Fruit fly (Drosophila melanogaster) whole organism, embryonic: ENCODE measurements around the gene kirre.

Experiments used
- Abd-B ChIP-seq: fragments of 200-800 bp; sonication (Bioruptor generic); optimal IDR thresholded peaks from 2 replicates; lab custom pipeline; 2018; ENCODE audit warnings: missing biosample characterization, mild to moderate bottlenecking, missing genetic modification characterization, moderate library complexity
- Ada2b ChIP-seq: fragments of 200-800 bp; sonication (Bioruptor generic); IDR thresholded peaks from 2 replicates; pipeline ENCODE4 v1.3.6; 2022; ENCODE audit warnings: missing biosample characterization, missing genetic modification characterization
- Atf-2 ChIP-seq: fragments of 200-800 bp; sonication (Bioruptor generic); optimal IDR thresholded peaks from 2 replicates; lab custom pipeline; 2016; ENCODE audit warnings: missing biosample characterization, missing genetic modification characterization
- Bdp1 ChIP-seq: fragments of 200-800 bp; sonication (Bioruptor generic); optimal IDR thresholded peaks from 3 replicates; lab custom pipeline; 2016; ENCODE audit warnings: missing biosample characterization, missing genetic modification characterization
- Bteb2 ChIP-seq: fragments of 200-800 bp; sonication (Bioruptor generic); optimal IDR thresholded peaks from 2 replicates; lab custom pipeline; 2016; ENCODE audit warnings: missing biosample characterization, missing genetic modification characterization
- CG10565 ChIP-seq: fragments of 200-800 bp; sonication (Bioruptor generic); optimal IDR thresholded peaks from 3 replicates; lab custom pipeline; 2016; ENCODE audit warnings: missing biosample characterization, mild to moderate bottlenecking, missing genetic modification characterization
- CG10979 ChIP-seq: fragments of 200-800 bp; sonication (Bioruptor generic); optimal IDR thresholded peaks from 2 replicates; lab custom pipeline; 2018; ENCODE audit warnings: missing biosample characterization, mild to moderate bottlenecking, missing genetic modification characterization, moderate library complexity
- CG12236 ChIP-seq: fragments of 200-800 bp; sonication (Bioruptor generic); optimal IDR thresholded peaks from 2 replicates; lab custom pipeline; 2016; ENCODE audit warnings: missing biosample characterization, missing genetic modification characterization
- CG12769 ChIP-seq: fragments of 200-800 bp; sonication (Bioruptor generic); optimal IDR thresholded peaks from 2 replicates; lab custom pipeline; 2019; ENCODE audit warnings: missing biosample characterization, mild to moderate bottlenecking, missing genetic modification characterization, moderate library complexity
- CG13296 ChIP-seq: fragments of 200-800 bp; sonication (Bioruptor generic); optimal IDR thresholded peaks from 3 replicates; lab custom pipeline; 2018; ENCODE audit warnings: missing biosample characterization, mild to moderate bottlenecking, missing genetic modification characterization
- CG13424 ChIP-seq: fragments of 200-800 bp; sonication (Bioruptor generic); optimal IDR thresholded peaks from 2 replicates; lab custom pipeline; 2019; ENCODE audit warnings: missing biosample characterization, mild to moderate bottlenecking, missing genetic modification characterization, moderate library complexity
- CG1529 ChIP-seq: fragments of 200-800 bp; sonication (Bioruptor generic); optimal IDR thresholded peaks from 3 replicates; lab custom pipeline; 2018; ENCODE audit warnings: missing biosample characterization, missing genetic modification characterization
- CG16779 ChIP-seq: fragments of 200-800 bp; sonication (Bioruptor generic); IDR thresholded peaks from 2 replicates; pipeline ENCODE4 v1.3.6; 2022; ENCODE audit warnings: missing biosample characterization, missing genetic modification characterization
- CG2678 ChIP-seq: fragments of 200-800 bp; sonication (Bioruptor generic); optimal IDR thresholded peaks from 3 replicates; lab custom pipeline; 2019; ENCODE audit warnings: missing biosample characterization, mild to moderate bottlenecking, missing genetic modification characterization, moderate library complexity
- CG2712 ChIP-seq: fragments of 200-800 bp; optimal IDR thresholded peaks from 3 replicates; lab custom pipeline; 2019; ENCODE audit warnings: missing biosample characterization, mild to moderate bottlenecking, missing genetic modification characterization, moderate library complexity
- CG30020 ChIP-seq: fragments of 200-800 bp; optimal IDR thresholded peaks from 2 replicates; lab custom pipeline; 2019; ENCODE audit warnings: missing biosample characterization, mild to moderate bottlenecking, missing genetic modification characterization, moderate library complexity
- CG3065 ChIP-seq: fragments of 200-800 bp; sonication (Bioruptor generic); optimal IDR thresholded peaks from 2 replicates; lab custom pipeline; 2016; ENCODE audit warnings: missing biosample characterization, missing genetic modification characterization
- CG31224 ChIP-seq: fragments of 200-800 bp; sonication (Bioruptor generic); IDR thresholded peaks from 2 replicates; pipeline ENCODE4 v1.3.6; 2022; ENCODE audit warnings: missing biosample characterization, missing genetic modification characterization
- CG31388 ChIP-seq: fragments of 200-800 bp; sonication (Bioruptor generic); optimal IDR thresholded peaks from 2 replicates; lab custom pipeline; 2016; ENCODE audit warnings: missing biosample characterization, missing genetic modification characterization
- CG31441 ChIP-seq: fragments of 200-800 bp; sonication (Bioruptor generic); IDR thresholded peaks from 2 replicates; pipeline ENCODE4 v1.3.6; 2022; ENCODE audit warnings: missing biosample characterization, missing genetic modification characterization
- CG34224 ChIP-seq: fragments of 200-800 bp; sonication (Bioruptor generic); IDR thresholded peaks from 3 replicates; pipeline ENCODE4 v1.3.6; 2022; ENCODE audit warnings: missing biosample characterization, missing genetic modification characterization; ENCODE audit not compliant: partially characterized antibody
- CG4730 ChIP-seq: fragments of 200-800 bp; sonication (Bioruptor generic); IDR thresholded peaks from 2 replicates; pipeline ENCODE4 v1.3.6; 2022; ENCODE audit warnings: missing biosample characterization, missing genetic modification characterization
- CG4820 ChIP-seq: fragments of 200-800 bp; sonication (Bioruptor generic); optimal IDR thresholded peaks from 3 replicates; lab custom pipeline; 2016; ENCODE audit warnings: missing biosample characterization, missing genetic modification characterization
- CG8478 ChIP-seq: fragments of >200 bp; optimal IDR thresholded peaks from 2 replicates; lab custom pipeline; 2018
- D19A ChIP-seq: fragments of 200-800 bp; optimal IDR thresholded peaks from 3 replicates; lab custom pipeline; 2019; ENCODE audit warnings: missing biosample characterization, mild to moderate bottlenecking, missing genetic modification characterization, moderate library complexity
- HLH3B ChIP-seq: fragments of 200-800 bp; sonication (Bioruptor generic); IDR thresholded peaks from 2 replicates; pipeline ENCODE4 v1.3.6; 2022; ENCODE audit warnings: missing biosample characterization, missing genetic modification characterization
- Hmx ChIP-seq: fragments of 200-800 bp; sonication (Bioruptor generic); optimal IDR thresholded peaks from 2 replicates; lab custom pipeline; 2016; ENCODE audit warnings: missing biosample characterization, missing genetic modification characterization
- Med ChIP-seq: fragments of 200-800 bp; sonication (Bioruptor generic); peaks from one replicate; lab custom pipeline; 2016; ENCODE audit warnings: missing biosample characterization, missing genetic modification characterization, mild to moderate bottlenecking, inconsistent platforms, moderate library complexity
- NFAT ChIP-seq: fragments of 200-800 bp; sonication (Bioruptor generic); IDR thresholded peaks from 2 replicates; pipeline ENCODE4 v1.3.6; 2022; ENCODE audit warnings: missing biosample characterization, missing genetic modification characterization
- Nf-YA ChIP-seq: fragments of 200-800 bp; sonication (Bioruptor generic); IDR thresholded peaks from 2 replicates; pipeline ENCODE4 v1.3.6; 2022; ENCODE audit warnings: missing biosample characterization, missing genetic modification characterization
- Tbp ChIP-seq: fragments of >200 bp; optimal IDR thresholded peaks from 2 replicates; lab custom pipeline; 2018; ENCODE audit warnings: missing biosample characterization, missing genetic modification characterization
- Xrp1 ChIP-seq: fragments of 200-800 bp; sonication (Bioruptor generic); IDR thresholded peaks from 2 replicates; pipeline ENCODE4 v1.3.6; 2022; ENCODE audit warnings: missing biosample characterization, missing genetic modification characterization
- bigmax ChIP-seq: fragments of 200-800 bp; sonication (Bioruptor generic); optimal IDR thresholded peaks from 2 replicates; lab custom pipeline; 2018; ENCODE audit warnings: missing biosample characterization, mild to moderate bottlenecking, missing genetic modification characterization
- ems ChIP-seq: fragments of 200-800 bp; sonication (Bioruptor generic); optimal IDR thresholded peaks from 3 replicates; lab custom pipeline; 2016; ENCODE audit warnings: missing biosample characterization, missing genetic modification characterization
- fd3F ChIP-seq: fragments of 200-800 bp; sonication (Bioruptor generic); optimal IDR thresholded peaks from 2 replicates; lab custom pipeline; 2018; ENCODE audit warnings: missing biosample characterization, mild to moderate bottlenecking, missing genetic modification characterization, moderate library complexity
- fd64A ChIP-seq: fragments of 200-800 bp; sonication (Bioruptor generic); optimal IDR thresholded peaks from 3 replicates; lab custom pipeline; 2018; ENCODE audit warnings: missing biosample characterization, mild to moderate bottlenecking, missing genetic modification characterization
- gce ChIP-seq: fragments of 200-800 bp; sonication (Bioruptor generic); IDR thresholded peaks from 3 replicates; pipeline ENCODE4 v1.3.6; 2022; ENCODE audit warnings: missing biosample characterization, missing genetic modification characterization
- gfzf ChIP-seq: fragments of 200-800 bp; sonication (Bioruptor generic); optimal IDR thresholded peaks from 2 replicates; lab custom pipeline; 2016; ENCODE audit warnings: missing biosample characterization, mild to moderate bottlenecking, missing genetic modification characterization, moderate library complexity
- ham ChIP-seq: fragments of 200-800 bp; sonication (Bioruptor generic); IDR thresholded peaks from 2 replicates; pipeline ENCODE4 v1.3.6; 2022; ENCODE audit warnings: missing biosample characterization, missing genetic modification characterization
- hbn ChIP-seq: fragments of 200-800 bp; sonication (Bioruptor generic); IDR thresholded peaks from 2 replicates; pipeline ENCODE4 v1.3.6; 2022; ENCODE audit warnings: missing biosample characterization, missing genetic modification characterization; ENCODE audit not compliant: partially characterized antibody
- her ChIP-seq: fragments of 200-800 bp; sonication (Bioruptor generic); optimal IDR thresholded peaks from 2 replicates; lab custom pipeline; 2016; ENCODE audit warnings: missing biosample characterization, missing genetic modification characterization
- insv ChIP-seq, 2 experiments: fragments of 200-800 bp; sonication (Bioruptor generic); optimal IDR thresholded peaks; 3 replicates each; lab custom pipeline; 2016 to 2018; ENCODE audit warnings: missing biosample characterization in 2 of 2, missing genetic modification characterization in 2 of 2
- kah ChIP-seq: fragments of 200-800 bp; sonication (Bioruptor generic); optimal IDR thresholded peaks from 2 replicates; lab custom pipeline; 2018; ENCODE audit warnings: missing biosample characterization, mild to moderate bottlenecking, missing genetic modification characterization
- lov ChIP-seq, 2 experiments: fragments of 200-800 bp in 1 of 2; fragments of >200 bp in 1 of 2; sonication (Bioruptor generic) in 1 of 2; IDR thresholded peaks in 1 of 2; optimal IDR thresholded peaks in 1 of 2; 2 replicates in 1 of 2; 3 replicates in 1 of 2; pipeline versions ENCODE4 v1.3.6 to Lab custom; 2017 to 2022; ENCODE audit warnings: missing biosample characterization in 1 of 2, missing genetic modification characterization in 1 of 2
- luna ChIP-seq: fragments of 200-800 bp; sonication (Bioruptor generic); optimal IDR thresholded peaks from 2 replicates; lab custom pipeline; 2016; ENCODE audit warnings: missing biosample characterization, missing genetic modification characterization
- org-1 ChIP-seq: fragments of 200-800 bp; sonication (Bioruptor generic); optimal IDR thresholded peaks from 2 replicates; lab custom pipeline; 2017; ENCODE audit warnings: missing biosample characterization, missing genetic modification characterization
- otp ChIP-seq: fragments of 200-800 bp; sonication (Bioruptor generic); IDR thresholded peaks from 3 replicates; pipeline ENCODE4, ENCODE4 v1.3.6; 2022; ENCODE audit warnings: missing biosample characterization, missing genetic modification characterization
- pho ChIP-seq: fragments of 200-800 bp; sonication (Bioruptor generic); optimal IDR thresholded peaks from 2 replicates; lab custom pipeline; 2016; ENCODE audit warnings: missing biosample characterization, missing genetic modification characterization
- ranshi ChIP-seq: fragments of 200-800 bp; sonication (Bioruptor generic); IDR thresholded peaks from 2 replicates; pipeline ENCODE4 v1.3.6; 2022; ENCODE audit warnings: missing biosample characterization, missing genetic modification characterization
- salm ChIP-seq: fragments of 200-800 bp; sonication (Bioruptor generic); optimal IDR thresholded peaks from 2 replicates; lab custom pipeline; 2018; ENCODE audit warnings: missing biosample characterization, mild to moderate bottlenecking, missing genetic modification characterization
- sima ChIP-seq: fragments of 200-800 bp; sonication (Bioruptor generic); optimal IDR thresholded peaks from 2 replicates; lab custom pipeline; 2016; ENCODE audit warnings: missing biosample characterization, missing genetic modification characterization
- sisA ChIP-seq: fragments of 200-800 bp; sonication (Bioruptor generic); IDR thresholded peaks from 2 replicates; pipeline ENCODE4 v1.3.6; 2022; ENCODE audit warnings: missing biosample characterization, missing genetic modification characterization

The kirre gene

DNA sequence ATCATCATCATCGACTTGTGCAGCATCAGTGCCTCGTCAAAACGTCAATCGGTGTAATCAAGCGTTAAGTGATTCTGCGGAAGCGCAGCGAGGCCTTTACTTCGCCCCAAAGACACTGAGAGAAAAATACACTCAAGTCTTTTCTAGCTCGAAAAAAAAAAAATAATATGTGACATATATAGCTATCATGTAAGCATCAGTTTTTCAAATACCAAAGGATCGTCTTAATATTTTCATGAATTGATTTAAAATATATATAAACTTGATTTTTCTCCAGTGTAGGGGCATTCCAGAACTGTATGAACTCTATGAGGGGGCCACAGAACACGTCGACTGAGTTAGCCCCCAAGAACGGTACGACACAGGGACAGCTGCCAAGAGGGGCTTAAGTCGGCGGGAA is 299.6 kb downstream of the kirre start (continued):
- TF ChIP-seq Med (no peak), CG16779 (GFP tag; lab: Robert Waterston, UW) (no peak), CG31388 (no peak), CG2678 (tag; lab: Kevin White, UChicago) (peak; percentile 38), gfzf (GFP tag; lab: Kevin White, UChicago) (no peak), CG1529 (GFP tag; lab: Kevin White, UChicago) (no peak), CG13424 (tag; lab: Kevin White, UChicago) (peak; percentile 36), CG13296 (no peak), bigmax (no peak), Tbp (GFP tag; lab: Kevin White, UChicago) (no peak), org-1 (GFP tag; lab: Kevin White, UChicago) (peak; percentile 1), D19A (peak; percentile 30), insv (GFP tag; optimal IDR thresholded peaks at IDR 0.05; lab: Kevin White, UChicago) (no peak), Bteb2 (GFP tag; lab: Kevin White, UChicago) (no peak), sima (GFP tag; lab: Kevin White, UChicago) (no peak), CG2712 (tag; lab: Kevin White, UChicago) (peak; percentile 71), fd64A (no peak), kah (no peak), CG4820 (GFP tag; lab: Kevin White, UChicago) (peak; percentile 51), ranshi (GFP tag; lab: Robert Waterston, UW) (peak; percentile 22; the same call in 1 of the 2 replicates), pho (GFP tag; lab: Kevin White, UChicago) (no peak), CG3065 (GFP tag; lab: Kevin White, UChicago) (no peak), luna (GFP tag; lab: Kevin White, UChicago) (no peak), Abd-B (GFP tag; lab: Kevin White, UChicago) (no peak), CG4730 (GFP tag; lab: Robert Waterston, UW) (0 out of 2 replicates have a peak, but pooled peaks have one; percentile 19), CG10979 (tag; lab: Kevin White, UChicago) (peak; percentile 74), otp (GFP tag; lab: Robert Waterston, UW) (no peak), gce (GFP tag; lab: Robert Waterston, UW) (no peak), Ada2b (GFP tag; lab: Robert Waterston, UW) (peak; percentile 11; the same call in 1 of the 2 replicates), CG34224 (GFP tag; lab: Robert Waterston, UW) (no peak), HLH3B (GFP tag; lab: Robert Waterston, UW) (peak; percentile 21; the same call in 1 of the 2 replicates), Bdp1 (no peak), her (no peak), ems (GFP tag; lab: Kevin White, UChicago) (no peak), NFAT (GFP tag; lab: Robert Waterston, UW) (no peak), Xrp1 (GFP tag; lab: Robert Waterston, UW) (peak; percentile 67; the same call in 1 of the 2 replicates), CG30020 (tag; lab: Kevin White, UChicago) (no peak), Nf-YA (GFP tag; lab: Robert Waterston, UW) (no peak), CG12769 (tag; lab: Kevin White, UChicago) (no peak), salm (tag; lab: Kevin White, UChicago) (no peak), Hmx (GFP tag; lab: Kevin White, UChicago) (no peak), hbn (no peak), CG31224 (GFP tag; lab: Robert Waterston, UW) (no peak), ham (GFP tag; lab: Robert Waterston, UW) (no peak), lov (optimal IDR thresholded peaks at IDR 0.05; lab: Kevin White, UChicago) (no peak), lov (GFP tag; IDR thresholded peaks at IDR 0.05; lab: Robert Waterston, UW) (no peak), CG10565 (GFP tag; lab: Kevin White, UChicago) (no peak), sisA (GFP tag; lab: Robert Waterston, UW) (0 out of 2 replicates have a peak, but pooled peaks have one; percentile 24), Atf-2 (GFP tag; lab: Kevin White, UChicago) (no peak), CG8478 (lab: Kevin White, UChicago) (no peak), CG12236 (GFP tag; lab: Kevin White, UChicago) (no peak), fd3F (GFP tag; lab: Kevin White, UChicago) (no peak), CG31441 (GFP tag; lab: Robert Waterston, UW) (peak; percentile 66)
